Fruit fly (Drosophila melanogaster): ENCODE data around the gene muc.

muc gene

dm6 chr2L:7401627-7402026 is 25.0 kb upstream of the muc start (continued):
- TF ChIP-seq so (GFP tag; IDR thresholded peaks at IDR 0.05), result peak; percentile 63; the same call in 2 of the 3 replicates
- no peak for TF ChIP-seq en (GFP tag; optimal IDR thresholded peaks at IDR 0.05)
- TF ChIP-seq Sin3A (optimal IDR thresholded peaks at IDR 0.05), result no peak
- TF ChIP-seq bsh (GFP tag; optimal IDR thresholded peaks at IDR 0.05), result peak in 1 of 2 experiments; percentile 76
- no peak for TF ChIP-seq lbe (GFP tag; optimal IDR thresholded peaks at IDR 0.05)
- TF ChIP-seq gcm (GFP tag; optimal IDR thresholded peaks at IDR 0.05), result peak; percentile 57
- peak; percentile 58 for TF ChIP-seq caup (GFP tag; optimal IDR thresholded peaks at IDR 0.05; ENCODE audit: severe bottlenecking)
- peak in 1 of 2 experiments; percentile 37 for TF ChIP-seq eve (GFP tag; optimal IDR thresholded peaks at IDR 0.05)
- peak; percentile 79 for TF ChIP-seq Xrp1 (GFP tag; IDR thresholded peaks at IDR 0.05)
- 0 out of 2 replicates have a peak, but pooled peaks have one; percentile 39 for TF ChIP-seq onecut (GFP tag; IDR thresholded peaks at IDR 0.05)
- TF ChIP-seq az2 (GFP tag; optimal IDR thresholded peaks at IDR 0.05), result peak; percentile 67
- TF ChIP-seq lov (optimal IDR thresholded peaks at IDR 0.05), result no peak
- no peak for TF ChIP-seq lov (GFP tag; IDR thresholded peaks at IDR 0.05)
- peak; percentile 76 for TF ChIP-seq B-H2 (GFP tag; optimal IDR thresholded peaks at IDR 0.05)
- TF ChIP-seq wor (GFP tag; IDR thresholded peaks at IDR 0.05), result peak; percentile 61
- TF ChIP-seq Nf-YB (GFP tag; optimal IDR thresholded peaks at IDR 0.05), result peak; percentile 30
- peak; percentile 87 for TF ChIP-seq sob (GFP tag; IDR thresholded peaks at IDR 0.05)
- peak; percentile 69 for TF ChIP-seq CG18599 (GFP tag; optimal IDR thresholded peaks at IDR 0.05)
- TF ChIP-seq Scr (GFP tag; IDR thresholded peaks at IDR 0.05; ENCODE audit: partially characterized antibody), result no peak
- no peak for TF ChIP-seq MTF-1 (GFP tag; optimal IDR thresholded peaks at IDR 0.05; ENCODE audit: borderline replicate concordance)
- peak; percentile 72 for TF ChIP-seq CG10979 (tag; optimal IDR thresholded peaks at IDR 0.05)
- no peak for TF ChIP-seq CG2875 (GFP tag; optimal IDR thresholded peaks at IDR 0.05)
- TF ChIP-seq CG32532 (GFP tag; IDR thresholded peaks at IDR 0.05), result peak; percentile 80
- TF ChIP-seq Pdp1 (GFP tag; optimal IDR thresholded peaks at IDR 0.05), result peak; percentile 23 to 62
- peak; percentile 59; the same call in 2 of the 3 replicates for TF ChIP-seq B-H1 (GFP tag; IDR thresholded peaks at IDR 0.05)
- no peak for TF ChIP-seq Dip3 (GFP tag; optimal IDR thresholded peaks at IDR 0.05)
- TF ChIP-seq CG15073 (GFP tag; optimal IDR thresholded peaks at IDR 0.05), result no peak
- TF ChIP-seq psq (GFP tag; optimal IDR thresholded peaks at IDR 0.05), result no peak
- TF ChIP-seq CG13424 (tag; optimal IDR thresholded peaks at IDR 0.05), result peak; percentile 80
- TF ChIP-seq sd (tag; optimal IDR thresholded peaks at IDR 0.05), result peak; percentile 14
- TF ChIP-seq NfI (GFP tag; optimal IDR thresholded peaks at IDR 0.05), result peak; percentile 79
- TF ChIP-seq CG17385 (GFP tag; optimal IDR thresholded peaks at IDR 0.05), result peak; percentile 65
- TF ChIP-seq Doc3 (GFP tag; IDR thresholded peaks at IDR 0.05; ENCODE audit: partially characterized antibody), result no peak
- TF ChIP-seq lab (GFP tag; optimal IDR thresholded peaks at IDR 0.05), result peak; percentile 78
- no peak for TF ChIP-seq CG10462 (GFP tag; optimal IDR thresholded peaks at IDR 0.05)
- TF ChIP-seq row (GFP tag; IDR thresholded peaks at IDR 0.05), result peak; percentile 87
- TF ChIP-seq fd102C (GFP tag; optimal IDR thresholded peaks at IDR 0.05), result no peak
- peak; percentile 77; the same call in 2 of the 3 replicates for TF ChIP-seq zfh1 (GFP tag; IDR thresholded peaks at IDR 0.05)
- TF ChIP-seq bigmax (GFP tag; optimal IDR thresholded peaks at IDR 0.05), result no peak
- TF ChIP-seq CG10267 (tag; optimal IDR thresholded peaks at IDR 0.05), result peak; percentile 66
- TF ChIP-seq CG11696 (GFP tag; IDR thresholded peaks at IDR 0.05), result peak; percentile 66; the same call in 1 of the 2 replicates
- TF ChIP-seq nau (GFP tag; optimal IDR thresholded peaks at IDR 0.05), result no peak
- peak; percentile 48 for TF ChIP-seq CG16815 (GFP tag; optimal IDR thresholded peaks at IDR 0.05)
- peak; percentile 54; the same call in 1 of the 2 replicates for TF ChIP-seq seq (GFP tag; IDR thresholded peaks at IDR 0.05)
- TF ChIP-seq sqz (GFP tag; optimal IDR thresholded peaks at IDR 0.05), result peak; percentile 13
- no peak for TF ChIP-seq CG4282 (GFP tag; optimal IDR thresholded peaks at IDR 0.05)
- TF ChIP-seq pzg (GFP tag; optimal IDR thresholded peaks at IDR 0.05), result no peak
- peak; percentile 57 for TF ChIP-seq CG10209 (GFP tag; optimal IDR thresholded peaks at IDR 0.05)
- peak; percentile 75 for TF ChIP-seq sisA (GFP tag; IDR thresholded peaks at IDR 0.05)
- peak; percentile 58 for TF ChIP-seq Adf1 (GFP tag; IDR thresholded peaks at IDR 0.05)

All from whole organism, embryonic.